Worm (Caenorhabditis elegans): Measurements from ENCODE around the gene cept-2.
A peak's percentile ranks its signal among the peaks of the same experiment; 100 is the strongest.

The cept-2 gene

DNA sequence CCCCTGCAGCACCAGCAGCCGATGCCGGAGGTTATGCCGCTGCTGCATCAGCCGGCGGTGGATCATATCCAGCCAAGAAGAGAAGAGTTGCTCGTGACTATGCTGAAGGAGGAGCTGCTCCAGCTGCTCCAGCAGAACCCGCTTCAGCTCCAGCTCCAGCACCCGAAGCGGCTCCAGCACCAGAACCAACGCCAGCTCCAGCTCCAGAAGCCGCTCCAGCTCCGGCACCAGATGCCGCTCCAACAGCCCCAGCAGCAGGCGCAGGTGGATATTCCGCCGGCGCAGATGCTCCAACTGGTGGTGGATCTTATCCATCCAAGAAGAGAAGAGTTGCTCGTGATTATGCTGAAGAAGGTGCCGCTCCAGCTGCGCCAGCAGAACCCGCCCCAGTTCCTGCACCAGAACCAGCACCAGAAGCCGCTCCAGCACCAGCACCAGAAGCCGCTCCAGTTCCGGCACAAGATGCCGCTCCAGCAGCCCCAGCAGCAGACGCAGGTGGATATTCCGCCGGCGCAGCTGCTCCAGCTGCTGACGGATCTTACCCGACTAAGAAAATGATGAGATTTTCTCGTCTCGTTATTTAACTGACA is 26.7 kb upstream of the cept-2 start:
- TF ChIP-seq skn-1 (tag; optimal IDR thresholded peaks at IDR 0.05) (no peak), nhr-71 (tag; optimal IDR thresholded peaks at IDR 0.05) (no peak), efl-1 (optimal IDR thresholded peaks at IDR 0.05) (no peak), efl-1 (GFP tag; optimal IDR thresholded peaks at IDR 0.05 in 1 of 2) (peak in 1 of 2 experiments; percentile 61), tlp-1 (tag; optimal IDR thresholded peaks at IDR 0.05) (no peak), unc-62 (GFP tag; optimal IDR thresholded peaks at IDR 0.05) (no peak)

DNA sequence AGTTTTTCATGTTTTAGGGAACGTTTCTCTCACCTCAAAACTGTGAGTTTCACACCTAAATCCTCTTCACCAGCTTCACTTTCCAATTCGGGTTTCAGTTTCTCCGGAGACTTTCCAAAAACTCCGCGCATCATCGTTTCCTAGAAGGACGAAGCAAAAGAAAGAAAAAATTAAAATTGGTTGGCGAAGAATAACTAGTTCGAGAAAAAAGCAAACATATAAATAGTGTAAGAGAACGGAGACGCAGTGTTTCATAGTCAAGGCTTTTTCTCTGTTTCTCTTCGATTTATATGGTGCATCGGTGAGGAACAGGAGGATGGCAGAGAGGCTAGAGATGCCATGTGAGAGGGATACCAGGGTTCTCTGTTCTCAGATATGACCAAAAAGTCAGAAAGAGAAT is 24.8 kb upstream of the cept-2 start, which contains the start of gene F47B8.3:
TSS of gene F47B8.3 (minus strand) at position 261 of the 400 bp plus-strand sequence.
- TF ChIP-seq skn-1 (tag; optimal IDR thresholded peaks at IDR 0.05) (no peak), xbp-1 (tag; optimal IDR thresholded peaks at IDR 0.05) (no peak), vab-15 (tag; optimal IDR thresholded peaks at IDR 0.05) (no peak), nhr-71 (tag; optimal IDR thresholded peaks at IDR 0.05) (peak; percentile 62), elt-2 (tag; optimal IDR thresholded peaks at IDR 0.05) (no peak), efl-3 (GFP tag; optimal IDR thresholded peaks at IDR 0.05) (no peak), unc-62 (GFP tag; optimal IDR thresholded peaks at IDR 0.05) (no peak), F16B12.6 (tag; optimal IDR thresholded peaks at IDR 0.05) (no peak), nhr-11 (tag; optimal IDR thresholded peaks at IDR 0.05) (no peak), lir-3 (tag; optimal IDR thresholded peaks at IDR 0.05; ENCODE audit: poor library complexity) (peak; percentile 9), zag-1 (tag; optimal IDR thresholded peaks at IDR 0.05) (no peak), fkh-4 (tag; optimal IDR thresholded peaks at IDR 0.05; ENCODE audit: borderline replicate concordance) (no peak), tbx-2 (tag; optimal IDR thresholded peaks at IDR 0.05) (no peak), nhr-84 (tag; optimal IDR thresholded peaks at IDR 0.05) (no peak), unc-86 (tag; optimal IDR thresholded peaks at IDR 0.05) (no peak), rnt-1 (tag; optimal IDR thresholded peaks at IDR 0.05) (peak; percentile 47), fkh-8 (tag; optimal IDR thresholded peaks at IDR 0.05) (peak; percentile 85), nhr-77 (tag; optimal IDR thresholded peaks at IDR 0.05) (no peak), lin-13 (GFP tag; optimal IDR thresholded peaks at IDR 0.05) (no peak), lin-14 (GFP tag; optimal IDR thresholded peaks at IDR 0.05) (peak; percentile 92), lin-15B (tag; optimal IDR thresholded peaks at IDR 0.05) (no peak), ces-1 (GFP tag; optimal IDR thresholded peaks at IDR 0.05) (no peak), nhr-19 (GFP tag; conservative IDR thresholded peaks at IDR 0.05) (peak; percentile 20; the same call in 1 of the 2 replicates), ceh-90 (tag; optimal IDR thresholded peaks at IDR 0.05) (no peak), egl-13 (tag; optimal IDR thresholded peaks at IDR 0.05) (no peak), aha-1 (tag; optimal IDR thresholded peaks at IDR 0.05) (no peak), ceh-88 (GFP tag; IDR thresholded peaks at IDR 0.05) (no peak), fkh-10 (GFP tag; optimal IDR thresholded peaks at IDR 0.05) (no peak), blmp-1 (tag; optimal IDR thresholded peaks at IDR 0.05) (peak; percentile 50), ets-5 (GFP tag; IDR thresholded peaks at IDR 0.05) (no peak), C04F5.9 (tag; optimal IDR thresholded peaks at IDR 0.05) (no peak), fos-1 (tag; optimal IDR thresholded peaks at IDR 0.05) (peak; percentile 22), ceh-8 (GFP tag; optimal IDR thresholded peaks at IDR 0.05) (no peak), pag-3 (tag; optimal IDR thresholded peaks at IDR 0.05; ENCODE audit: borderline replicate concordance, insufficient read depth) (peak; percentile 93), nhr-12 (tag; optimal IDR thresholded peaks at IDR 0.05) (no peak), unc-98 (GFP tag; IDR thresholded peaks at IDR 0.05) (no peak), nhr-237 (tag; optimal IDR thresholded peaks at IDR 0.05) (no peak), mep-1 (tag; optimal IDR thresholded peaks at IDR 0.05) (peak; percentile 77), ceh-82 (tag; optimal IDR thresholded peaks at IDR 0.05) (peak in 2 of 3 experiments; percentile 17 to 19), C16A3.4 (tag; optimal IDR thresholded peaks at IDR 0.05) (no peak), ztf-4 (tag; optimal IDR thresholded peaks at IDR 0.05) (no peak), swsn-7 (tag; optimal IDR thresholded peaks at IDR 0.05) (peak; percentile 40), jun-1 (tag; optimal IDR thresholded peaks at IDR 0.05) (no peak), unc-30 (tag; optimal IDR thresholded peaks at IDR 0.05) (no peak), C34B4.2 (tag; optimal IDR thresholded peaks at IDR 0.05) (no peak), snu-23 (GFP tag; optimal IDR thresholded peaks at IDR 0.05) (peak; percentile 68), isw-1 (GFP tag; IDR thresholded peaks at IDR 0.05) (no peak), lin-39 (tag; optimal IDR thresholded peaks at IDR 0.05) (no peak), hlh-17 (GFP tag; optimal IDR thresholded peaks at IDR 0.05; ENCODE audit: borderline replicate concordance) (no peak)
